Worm (Caenorhabditis elegans) whole organism, L3 larva: ENCODE data around the gene gln-3.

ENCODE experiments used
- ama-1 ChIP-seq: fragments of 150-350 bp; optimal IDR thresholded peaks from 2 replicates; lab custom pipeline; 2018
- daf-12 ChIP-seq: fragments of 150-350 bp; optimal IDR thresholded peaks from 2 replicates; lab custom pipeline; 2014; ENCODE audit warnings: missing biosample characterization, missing genetic modification reagents, missing genetic modification characterization
- elt-3 ChIP-seq, 3 experiments: fragments of 150-350 bp in 1 of 3; sonication (generic microtip) in 2 of 3; optimal IDR thresholded peaks; 2 replicates in 2 of 3; 4 replicates in 1 of 3; lab custom pipeline; 2014 to 2017; ENCODE audit warnings: missing biosample characterization in 3 of 3, missing genetic modification characterization in 3 of 3
- jun-1 ChIP-seq: fragments of 150-350 bp; optimal IDR thresholded peaks from 2 replicates; lab custom pipeline; 2014; ENCODE audit warnings: missing biosample characterization, missing genetic modification reagents, missing genetic modification characterization
- lin-15B ChIP-seq: fragments of 150-350 bp; optimal IDR thresholded peaks from 2 replicates; lab custom pipeline; 2014; ENCODE audit warnings: missing biosample characterization, missing genetic modification characterization
- mml-1 ChIP-seq: fragments of 150-350 bp; sonication (generic microtip); optimal IDR thresholded peaks from 3 replicates; lab custom pipeline; 2014; ENCODE audit warnings: missing biosample characterization, missing genetic modification characterization
- nhr-23 ChIP-seq: fragments of 150-350 bp; optimal IDR thresholded peaks from 2 replicates; lab custom pipeline; 2014; ENCODE audit warnings: missing biosample characterization, missing genetic modification reagents, missing genetic modification characterization
- nhr-28 ChIP-seq: fragments of 150-350 bp; optimal IDR thresholded peaks from 2 replicates; lab custom pipeline; 2014; ENCODE audit warnings: missing biosample characterization, missing genetic modification characterization
- pha-4 ChIP-seq: fragments of 150-350 bp; optimal IDR thresholded peaks from 2 replicates; lab custom pipeline; 2014; ENCODE audit warnings: missing biosample characterization, missing genetic modification reagents, missing genetic modification characterization
- tbx-2 ChIP-seq: sonication (generic microtip); optimal IDR thresholded peaks from 2 replicates; lab custom pipeline; 2016; ENCODE audit warnings: mild to moderate bottlenecking, missing genetic modification characterization, missing compliant biosample characterization
- unc-62 ChIP-seq: fragments of 150-350 bp; sonication (generic microtip); optimal IDR thresholded peaks from 4 replicates; lab custom pipeline; 2014; ENCODE audit warnings: missing biosample characterization, missing genetic modification reagents, missing genetic modification characterization
- ztf-4 ChIP-seq: fragments of 150-350 bp; optimal IDR thresholded peaks from 2 replicates; lab custom pipeline; 2014; ENCODE audit warnings: missing biosample characterization, missing genetic modification characterization

DNA sequence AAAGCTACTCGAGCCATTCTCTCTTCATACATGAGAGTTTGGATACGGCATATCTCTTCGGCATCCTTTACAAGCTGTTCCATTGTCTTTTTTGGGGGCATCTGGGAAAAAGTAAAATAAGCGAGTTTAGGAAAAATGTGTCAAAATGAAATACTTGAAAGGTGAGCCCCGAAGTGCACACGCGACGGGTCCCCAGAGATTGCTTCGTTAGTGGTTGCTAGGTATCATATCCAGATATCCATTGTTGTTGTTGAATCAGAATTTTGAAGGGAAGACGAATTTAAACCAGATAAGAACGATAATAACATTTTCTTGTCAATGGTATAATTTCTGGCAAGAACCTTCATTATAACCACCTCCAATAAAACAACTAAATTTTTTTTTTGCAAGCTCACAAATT lies 40.4 kb upstream of the gln-3 start, which contains the start of gene H25K10.2:
- no peak for TF ChIP-seq tbx-2
- no peak for TF ChIP-seq unc-62 (GFP tag; lab: Kevin White, UChicago)
- no peak for TF ChIP-seq pha-4
- no peak for TF ChIP-seq ama-1 (lab: Kevin White, UChicago)
- no peak for TF ChIP-seq nhr-28 (tag; lab: Kevin White, UChicago)
- TF ChIP-seq ztf-4 (tag; lab: Kevin White, UChicago) = no peak
- TF ChIP-seq daf-12 (tag; lab: Kevin White, UChicago) = no peak
- TF ChIP-seq nhr-23 (tag; lab: Kevin White, UChicago) = no peak
- TF ChIP-seq elt-3 (tag; optimal IDR thresholded peaks at IDR 0.05; lab: Kevin White, UChicago) = no peak
- TF ChIP-seq jun-1 (tag; lab: Kevin White, UChicago) = no peak
- TF ChIP-seq lin-15B (tag; lab: Kevin White, UChicago) = no peak
- TF ChIP-seq mml-1 (tag; lab: Kevin White, UChicago) = no peak
